Worm (Caenorhabditis elegans) whole organism, L4 larva: ENCODE measurements around the gene dars-1.

Experiments used
- F26F4.8 ChIP-seq: fragments of 200-800 bp; sonication (Bioruptor generic); conservative IDR thresholded peaks from 2 replicates; pipeline ENCODE4 v1.3.6; 2022; ENCODE audit warnings: missing genetic modification characterization, missing compliant biosample characterization
- F37D6.2 ChIP-seq: sonication (generic microtip); optimal IDR thresholded peaks from 2 replicates; lab custom pipeline; 2016; ENCODE audit warnings: mild to moderate bottlenecking, missing genetic modification characterization, missing compliant biosample characterization
- R02D3.7 ChIP-seq: fragments of 150-350 bp; sonication (generic microtip); optimal IDR thresholded peaks from 3 replicates; lab custom pipeline; 2014; ENCODE audit warnings: missing biosample characterization, missing genetic modification characterization
- Y5F2A.4 ChIP-seq: fragments of 200-800 bp; sonication (Bioruptor generic); optimal IDR thresholded peaks from 2 replicates; lab custom pipeline; 2018; ENCODE audit warnings: mild to moderate bottlenecking, missing genetic modification characterization, missing compliant biosample characterization
- Y75B8A.6 ChIP-seq: fragments of 200-800 bp; sonication (Bioruptor generic); IDR thresholded peaks from 2 replicates; pipeline ENCODE4 v1.3.6; 2022; ENCODE audit warnings: missing genetic modification reagents, missing genetic modification characterization, missing compliant biosample characterization
- arid-1 ChIP-seq: fragments of 200-800 bp; sonication (Bioruptor generic); conservative IDR thresholded peaks from 2 replicates; pipeline ENCODE4 v1.3.6; 2022; ENCODE audit warnings: missing genetic modification reagents, missing genetic modification characterization, missing compliant biosample characterization
- attf-4 ChIP-seq: sonication (generic microtip); optimal IDR thresholded peaks from 3 replicates; lab custom pipeline; 2017; ENCODE audit warnings: missing biosample characterization, missing genetic modification characterization
- ceh-20 ChIP-seq: fragments of 200-800 bp; sonication (Bioruptor generic); IDR thresholded peaks from 2 replicates; pipeline ENCODE4 v1.3.6; 2022; ENCODE audit warnings: missing genetic modification reagents, missing genetic modification characterization, missing compliant biosample characterization
- ceh-32 ChIP-seq: sonication (generic microtip); optimal IDR thresholded peaks from 2 replicates; lab custom pipeline; 2016; ENCODE audit warnings: mild to moderate bottlenecking, missing genetic modification characterization, missing compliant biosample characterization; ENCODE audit not compliant: poor library complexity
- ceh-44 ChIP-seq: fragments of 200-800 bp; sonication (Bioruptor generic); IDR thresholded peaks from 2 replicates; pipeline ENCODE4 v1.3.6; 2022; ENCODE audit warnings: missing genetic modification reagents, missing genetic modification characterization, missing compliant biosample characterization
- cey-2 ChIP-seq: sonication (generic microtip); optimal IDR thresholded peaks from 3 replicates; lab custom pipeline; 2017; ENCODE audit warnings: missing genetic modification characterization, mild to moderate bottlenecking, missing compliant biosample characterization, antibody characterized with exemption, borderline replicate concordance; ENCODE audit not compliant: insufficient read depth
- ctbp-1 ChIP-seq: fragments of 200-800 bp; sonication (Bioruptor generic); IDR thresholded peaks from 2 replicates; pipeline ENCODE4 v1.3.6; 2022; ENCODE audit warnings: missing genetic modification reagents, missing genetic modification characterization, missing compliant biosample characterization
- daf-16 ChIP-seq, 3 experiments: sonication (generic microtip); optimal IDR thresholded peaks; 2 replicates each; lab custom pipeline; 2016 to 2017; ENCODE audit warnings: missing genetic modification characterization in 3 of 3, missing genetic modification reagents in 3 of 3, mild to moderate bottlenecking in 2 of 3, missing compliant biosample characterization in 2 of 3, missing biosample characterization in 1 of 3, moderate library complexity in 1 of 3
- daf-19 ChIP-seq: fragments of 200-800 bp; sonication (Bioruptor generic); conservative IDR thresholded peaks from 2 replicates; pipeline ENCODE4 v1.3.6; 2022; ENCODE audit warnings: missing genetic modification characterization, missing compliant biosample characterization
- daf-8 ChIP-seq: fragments of 200-800 bp; sonication (Bioruptor generic); IDR thresholded peaks from 2 replicates; pipeline ENCODE4 v1.3.6; 2022; ENCODE audit warnings: missing genetic modification characterization, missing compliant biosample characterization
- dmd-8 ChIP-seq: fragments of 200-800 bp; sonication (Bioruptor generic); IDR thresholded peaks from 2 replicates; pipeline ENCODE4 v1.3.6; 2022; ENCODE audit warnings: missing genetic modification characterization, missing compliant biosample characterization
- dmd-9 ChIP-seq: fragments of 200-800 bp; sonication (Bioruptor generic); IDR thresholded peaks from 2 replicates; pipeline ENCODE4 v1.3.6; 2022; ENCODE audit warnings: missing genetic modification reagents, missing genetic modification characterization, missing compliant biosample characterization
- dve-1 ChIP-seq: sonication (generic microtip); optimal IDR thresholded peaks from 2 replicates; lab custom pipeline; 2017; ENCODE audit warnings: antibody characterized with exemption, mild to moderate bottlenecking, missing genetic modification characterization, missing compliant biosample characterization; ENCODE audit not compliant: insufficient read depth
- egl-43 ChIP-seq: fragments of 200-800 bp; sonication (Bioruptor generic); IDR thresholded peaks from 2 replicates; pipeline ENCODE4 v1.3.6; 2022; ENCODE audit warnings: missing genetic modification reagents, missing genetic modification characterization, missing compliant biosample characterization
- fkh-10 ChIP-seq: fragments of 150-350 bp; optimal IDR thresholded peaks from 2 replicates; lab custom pipeline; 2014; ENCODE audit warnings: missing biosample characterization, missing genetic modification reagents, missing genetic modification characterization
- fos-1 ChIP-seq: fragments of 150-350 bp; optimal IDR thresholded peaks from 2 replicates; lab custom pipeline; 2014; ENCODE audit warnings: missing biosample characterization, missing genetic modification characterization
- hif-1 ChIP-seq, 2 experiments: sonication (generic microtip); optimal IDR thresholded peaks; 2 replicates each; lab custom pipeline; 2016 to 2017; ENCODE audit warnings: missing compliant biosample characterization in 2 of 2, missing genetic modification characterization in 2 of 2, missing genetic modification reagents in 2 of 2, missing genotype in 2 of 2, mild to moderate bottlenecking in 1 of 2
- hmg-1.1 ChIP-seq: fragments of 200-800 bp; sonication (Bioruptor generic); IDR thresholded peaks from 2 replicates; pipeline ENCODE4 v1.3.6; 2022; ENCODE audit warnings: missing genetic modification reagents, missing genetic modification characterization, missing compliant biosample characterization
- lim-7 ChIP-seq: fragments of 200-800 bp; sonication (Bioruptor generic); IDR thresholded peaks from 2 replicates; pipeline ENCODE4 v1.3.6; 2022; ENCODE audit warnings: missing genetic modification characterization, missing compliant biosample characterization
- lin-29 ChIP-seq: fragments of 200-800 bp; sonication (Bioruptor generic); IDR thresholded peaks from 2 replicates; pipeline ENCODE4 v1.3.6; 2022; ENCODE audit warnings: missing genetic modification reagents, missing genetic modification characterization, missing compliant biosample characterization
- lin-39 ChIP-seq: fragments of 150-350 bp; optimal IDR thresholded peaks from 2 replicates; lab custom pipeline; 2014; ENCODE audit warnings: missing biosample characterization, missing genetic modification reagents, missing genetic modification characterization
- lir-3 ChIP-seq: sonication (generic microtip); optimal IDR thresholded peaks from 2 replicates; lab custom pipeline; 2016; ENCODE audit warnings: mild to moderate bottlenecking, missing genetic modification characterization, missing compliant biosample characterization
- madf-5 ChIP-seq, 2 experiments: fragments of 200-800 bp; sonication (Bioruptor generic); IDR thresholded peaks; 2 replicates each; pipeline ENCODE4 v1.3.6; 2022; ENCODE audit warnings: missing compliant biosample characterization in 2 of 2, missing genetic modification characterization in 2 of 2
- mes-2 ChIP-seq: sonication (generic microtip); optimal IDR thresholded peaks from 2 replicates; lab custom pipeline; 2016; ENCODE audit warnings: missing genotype, mild to moderate bottlenecking, missing genetic modification characterization, missing compliant biosample characterization; ENCODE audit not compliant: poor library complexity, severe bottlenecking
- nhr-102 ChIP-seq: sonication (generic microtip); optimal IDR thresholded peaks from 2 replicates; lab custom pipeline; 2016; ENCODE audit warnings: mild to moderate bottlenecking, missing genetic modification characterization, moderate library complexity, missing compliant biosample characterization
- nhr-237 ChIP-seq: sonication (generic microtip); optimal IDR thresholded peaks from 2 replicates; lab custom pipeline; 2017; ENCODE audit warnings: missing biosample characterization, missing genetic modification characterization
- nhr-25 ChIP-seq: sonication (generic microtip); optimal IDR thresholded peaks from 2 replicates; lab custom pipeline; 2017; ENCODE audit warnings: missing genetic modification characterization, mild to moderate bottlenecking, missing compliant biosample characterization, antibody characterized with exemption, moderate library complexity, borderline replicate concordance; ENCODE audit not compliant: insufficient read depth
- nhr-28 ChIP-seq: fragments of 150-350 bp; optimal IDR thresholded peaks from 2 replicates; lab custom pipeline; 2014; ENCODE audit warnings: missing biosample characterization, missing genetic modification characterization
- nhr-48 ChIP-seq: sonication (generic microtip); optimal IDR thresholded peaks from 2 replicates; lab custom pipeline; 2016; ENCODE audit warnings: mild to moderate bottlenecking, missing genetic modification characterization, missing compliant biosample characterization
- nhr-6 ChIP-seq: fragments of 150-350 bp; optimal IDR thresholded peaks from 2 replicates; lab custom pipeline; 2014; ENCODE audit warnings: missing biosample characterization, missing genetic modification characterization
- nhr-77 ChIP-seq: fragments of 150-350 bp; optimal IDR thresholded peaks from 2 replicates; lab custom pipeline; 2014; ENCODE audit warnings: missing biosample characterization, missing genetic modification characterization
- pha-4 ChIP-seq, 2 experiments: fragments of 150-350 bp in 1 of 2; fragments of 200-800 bp in 1 of 2; sonication (Bioruptor generic) in 1 of 2; IDR thresholded peaks in 1 of 2; optimal IDR thresholded peaks in 1 of 2; 2 replicates each; pipeline versions ENCODE4 v1.3.6 to Lab custom; 2014 to 2022; ENCODE audit warnings: missing genetic modification characterization in 2 of 2, missing genetic modification reagents in 2 of 2, missing biosample characterization in 1 of 2, missing compliant biosample characterization in 1 of 2
- php-3 ChIP-seq: fragments of 200-800 bp; sonication (Bioruptor generic); IDR thresholded peaks from 2 replicates; pipeline ENCODE4 v1.3.6; 2022; ENCODE audit warnings: missing genetic modification reagents, missing genetic modification characterization, missing compliant biosample characterization
- sdz-12 ChIP-seq: fragments of 200-800 bp; sonication (Bioruptor generic); optimal IDR thresholded peaks from 2 replicates; lab custom pipeline; 2018; ENCODE audit warnings: mild to moderate bottlenecking, missing genetic modification characterization, missing compliant biosample characterization
- set-16 ChIP-seq: fragments of 200-800 bp; sonication (Bioruptor generic); IDR thresholded peaks from 2 replicates; pipeline ENCODE4 v1.3.6; 2022; ENCODE audit warnings: missing genetic modification reagents, missing genetic modification characterization, missing compliant biosample characterization
- snpc-1.2 ChIP-seq: fragments of 200-800 bp; sonication (Bioruptor generic); IDR thresholded peaks from 2 replicates; pipeline ENCODE4 v1.3.6; 2022; ENCODE audit warnings: missing genetic modification reagents, missing genetic modification characterization, missing compliant biosample characterization
- snpc-4 ChIP-seq: fragments of 150-350 bp; optimal IDR thresholded peaks from 2 replicates; lab custom pipeline; 2014; ENCODE audit warnings: missing biosample characterization, missing genetic modification characterization
- spr-3 ChIP-seq: fragments of 200-800 bp; sonication (Bioruptor generic); optimal IDR thresholded peaks from 2 replicates; lab custom pipeline; 2018; ENCODE audit warnings: mild to moderate bottlenecking, missing genetic modification characterization, missing compliant biosample characterization
- unc-130 ChIP-seq: sonication (generic microtip); optimal IDR thresholded peaks from 2 replicates; lab custom pipeline; 2016; ENCODE audit warnings: missing genetic modification reagents, missing genetic modification characterization, missing compliant biosample characterization
- unc-39 ChIP-seq: sonication (generic microtip); optimal IDR thresholded peaks from 2 replicates; lab custom pipeline; 2017; ENCODE audit warnings: missing biosample characterization, missing genetic modification characterization
- vab-7 ChIP-seq: fragments of 200-800 bp; sonication (Bioruptor generic); IDR thresholded peaks from 2 replicates; pipeline ENCODE4 v1.3.6; 2022; ENCODE audit warnings: missing genetic modification reagents, missing genetic modification characterization, missing compliant biosample characterization
- zag-1 ChIP-seq: fragments of 150-350 bp; optimal IDR thresholded peaks from 2 replicates; lab custom pipeline; 2014; ENCODE audit warnings: missing biosample characterization, missing genetic modification characterization
- zip-11 ChIP-seq: fragments of 200-800 bp; sonication (Bioruptor generic); IDR thresholded peaks from 2 replicates; pipeline ENCODE4 v1.3.6; 2022; ENCODE audit warnings: missing genetic modification characterization, missing compliant biosample characterization
- ztf-11 ChIP-seq: fragments of 150-350 bp; optimal IDR thresholded peaks from 2 replicates; lab custom pipeline; 2014; ENCODE audit warnings: missing biosample characterization, missing genetic modification characterization
- ztf-7 ChIP-seq: fragments of 150-350 bp; optimal IDR thresholded peaks from 2 replicates; lab custom pipeline; 2014; ENCODE audit warnings: missing biosample characterization, missing genetic modification characterization

The dars-1 gene

DNA sequence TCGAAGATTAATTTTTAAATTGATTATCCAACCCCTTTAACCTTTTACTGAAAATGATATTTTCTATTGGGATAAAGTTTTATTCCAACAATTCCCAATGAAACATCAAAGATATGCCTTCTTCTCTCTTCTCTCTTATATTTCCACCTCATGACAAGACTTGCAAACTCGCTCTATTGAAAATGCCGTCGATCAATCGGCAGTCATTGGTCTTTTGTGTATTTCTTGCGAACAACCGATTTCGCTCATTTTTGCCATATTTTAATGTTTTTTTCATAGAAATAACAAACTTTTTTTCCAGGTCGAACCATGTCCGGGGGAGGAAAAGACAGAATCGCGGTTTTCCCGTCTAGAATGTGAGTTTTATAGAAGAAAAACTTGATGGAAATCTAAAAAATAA is 16.8 kb upstream of the dars-1 start, which contains the start of gene vha-14 (continued):
- no peak for TF ChIP-seq set-16 (GFP tag; lab: Robert Waterston, UW)
- no peak for TF ChIP-seq daf-19 (GFP tag; lab: Robert Waterston, UW)
- TF ChIP-seq egl-43 (GFP tag; lab: Robert Waterston, UW): no peak
- no peak for TF ChIP-seq ctbp-1 (GFP tag; lab: Robert Waterston, UW)
- TF ChIP-seq cey-2 (tag; lab: Kevin White, UChicago): no peak
- no peak for TF ChIP-seq ztf-7 (tag; lab: Kevin White, UChicago)
- TF ChIP-seq ceh-20 (GFP tag; lab: Robert Waterston, UW): no peak
- TF ChIP-seq nhr-28 (tag; lab: Kevin White, UChicago): peak; percentile 65
- no peak for TF ChIP-seq nhr-48 (tag; lab: Kevin White, UChicago)
- TF ChIP-seq dmd-9 (GFP tag; lab: Robert Waterston, UW): no peak
- no peak for TF ChIP-seq Y5F2A.4 (GFP tag; lab: Kevin White, UChicago)
- TF ChIP-seq nhr-25: no peak
- no peak for TF ChIP-seq attf-4 (tag; lab: Kevin White, UChicago)
- TF ChIP-seq Y75B8A.6: no peak
- TF ChIP-seq zag-1 (tag; lab: Kevin White, UChicago): no peak
- TF ChIP-seq dve-1 (tag; lab: Kevin White, UChicago): peak; percentile 27
- TF ChIP-seq nhr-102 (tag; lab: Kevin White, UChicago): no peak
- no peak for TF ChIP-seq arid-1 (GFP tag; lab: Robert Waterston, UW)
- no peak for TF ChIP-seq fos-1
- TF ChIP-seq dmd-8: no peak
- TF ChIP-seq snpc-1.2 (GFP tag; lab: Robert Waterston, UW): no peak
- TF ChIP-seq mes-2: peak; percentile 21
- no peak for TF ChIP-seq hmg-1.1 (GFP tag; lab: Robert Waterston, UW)
- no peak for TF ChIP-seq nhr-237
- TF ChIP-seq ceh-32: no peak
- no peak for TF ChIP-seq F26F4.8 (GFP tag; lab: Robert Waterston, UW)
- TF ChIP-seq zip-11: no peak
- no peak for TF ChIP-seq sdz-12 (GFP tag; lab: Kevin White, UChicago)
- TF ChIP-seq unc-39: no peak
- no peak for TF ChIP-seq fkh-10
- TF ChIP-seq daf-16 (GFP tag; optimal IDR thresholded peaks at IDR 0.05; lab: Kevin White, UChicago): no peak
- peak; percentile 33 for TF ChIP-seq daf-16 (tag; optimal IDR thresholded peaks at IDR 0.05; lab: Kevin White, UChicago)
- no peak for TF ChIP-seq lir-3
- peak; percentile 79 for TF ChIP-seq nhr-77 (tag; lab: Kevin White, UChicago)
- TF ChIP-seq unc-130 (GFP tag; lab: Kevin White, UChicago): no peak
- no peak for TF ChIP-seq daf-8 (GFP tag; lab: Robert Waterston, UW)
- no peak for TF ChIP-seq hif-1 (tag; optimal IDR thresholded peaks at IDR 0.05; lab: Kevin White, UChicago)
- TF ChIP-seq ztf-11 (tag; lab: Kevin White, UChicago): no peak
- TF ChIP-seq madf-5 (GFP tag; IDR thresholded peaks at IDR 0.05; lab: Robert Waterston, UW): no peak
- TF ChIP-seq vab-7 (GFP tag; lab: Robert Waterston, UW): no peak
- TF ChIP-seq R02D3.7 (tag; lab: Kevin White, UChicago): no peak
- TF ChIP-seq nhr-6: peak; percentile 97
- no peak for TF ChIP-seq pha-4 (GFP tag; IDR thresholded peaks at IDR 0.05; lab: Robert Waterston, UW)
- TF ChIP-seq pha-4 (tag; optimal IDR thresholded peaks at IDR 0.05; lab: Kevin White, UChicago): no peak
- no peak for TF ChIP-seq lim-7 (GFP tag; lab: Robert Waterston, UW)
- TF ChIP-seq spr-3: no peak
- TF ChIP-seq F37D6.2 (tag; lab: Kevin White, UChicago): no peak
- TF ChIP-seq ceh-44 (GFP tag; lab: Robert Waterston, UW): no peak
- no peak for TF ChIP-seq php-3
- TF ChIP-seq lin-29 (GFP tag; lab: Robert Waterston, UW): no peak
- TF ChIP-seq snpc-4 (tag; lab: Kevin White, UChicago): no peak
- TF ChIP-seq lin-39 (tag; lab: Kevin White, UChicago): no peak
